Worm (Caenorhabditis elegans): ENCODE results near the gene fbxa-220.
A peak's percentile ranks its signal among the peaks of the same experiment; 100 is the strongest.

fbxa-220 gene

ce11 chrIII:11477307-11477706 lies 6.7 kb downstream of the fbxa-220 start:
- 0 out of 2 replicates have a peak, but pooled peaks have one; percentile 39 for TF ChIP-seq ceh-58 (GFP tag; IDR thresholded peaks at IDR 0.05)
- peak; percentile 62; the same call in 1 of the 2 replicates for TF ChIP-seq egrh-3 (GFP tag; IDR thresholded peaks at IDR 0.05)
- TF ChIP-seq zfh-2 (GFP tag; conservative IDR thresholded peaks at IDR 0.05) = peak; percentile 75
- TF ChIP-seq mcd-1 (GFP tag; IDR thresholded peaks at IDR 0.05) = 0 out of 2 replicates have a peak, but pooled peaks have one; percentile 15
- TF ChIP-seq ekl-4 (GFP tag; IDR thresholded peaks at IDR 0.05) = no peak

ce11 chrIII:11474674-11475306 lies 9.2 kb downstream of the fbxa-220 start:
- TF ChIP-seq egrh-3 (GFP tag; IDR thresholded peaks at IDR 0.05) (peak; percentile 49; the same call in 1 of the 2 replicates), zfh-2 (GFP tag; conservative IDR thresholded peaks at IDR 0.05) (peak; percentile 75), cebp-1 (GFP tag; IDR thresholded peaks at IDR 0.05) (no peak), cebp-1 (tag; optimal IDR thresholded peaks at IDR 0.05) (no peak)

DNA sequence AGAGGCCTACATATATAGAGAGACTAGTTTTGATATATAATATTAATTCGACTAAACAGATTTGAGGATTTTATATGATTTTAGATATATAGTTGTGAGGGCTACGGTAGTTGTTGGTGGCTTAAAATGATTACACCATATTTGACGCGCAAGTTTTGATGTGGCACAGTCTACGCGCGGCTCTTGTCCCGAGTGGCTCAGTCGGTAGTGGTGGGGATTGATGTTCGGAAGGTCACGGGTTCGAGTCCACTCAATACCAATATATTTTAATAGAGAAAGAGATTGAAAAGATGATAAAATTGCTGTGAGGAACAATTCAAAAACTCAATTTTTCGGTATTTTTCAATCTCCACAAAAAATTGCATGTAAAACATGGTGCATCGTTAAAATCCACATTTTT lies 11.1 kb downstream of the fbxa-220 start:
- TF ChIP-seq C17E4.6 (GFP tag; IDR thresholded peaks at IDR 0.05) (no peak), rpc-1 (optimal IDR thresholded peaks at IDR 0.05) (peak; percentile 29), rpc-1 (tag; optimal IDR thresholded peaks at IDR 0.05) (peak; percentile 62), B0261.1 (tag; optimal IDR thresholded peaks at IDR 0.05) (peak; percentile 48), B0035.1 (tag; optimal IDR thresholded peaks at IDR 0.05) (no peak), tbp1 (GFP tag; optimal IDR thresholded peaks at IDR 0.05) (peak; percentile 75)

- TF ChIP-seq madf-3 (GFP tag; IDR thresholded peaks at IDR 0.05) (no peak), lir-1 (GFP tag; conservative IDR thresholded peaks at IDR 0.05) (no peak), F57C9.4 (tag; optimal IDR thresholded peaks at IDR 0.05) (no peak), mcd-1 (GFP tag; IDR thresholded peaks at IDR 0.05) (0 out of 2 replicates have a peak, but pooled peaks have one; percentile 20), attf-6 (GFP tag; IDR thresholded peaks at IDR 0.05) (no peak), hmg-1.2 (GFP tag; IDR thresholded peaks at IDR 0.05) (0 out of 2 replicates have a peak, but pooled peaks have one; percentile 22), dpff-1 (tag; optimal IDR thresholded peaks at IDR 0.05) (no peak), tlf-1 (GFP tag; optimal IDR thresholded peaks at IDR 0.05) (no peak)
These were observed 12.7 kb downstream of the fbxa-220 start for ce11 chrIII:11471336-11471735.

ce11 chrIII:11470311-11470858 lies 13.6 kb downstream of the fbxa-220 start, which contains the start of gene bed-2:
bed-2 (minus strand) TSS chrIII:11470808.
- TF ChIP-seq ztf-22 (GFP tag; optimal IDR thresholded peaks at IDR 0.05) (no peak), attf-6 (GFP tag; IDR thresholded peaks at IDR 0.05) (no peak), K12H6.12 (tag; optimal IDR thresholded peaks at IDR 0.05) (no peak), zim-3 (tag; optimal IDR thresholded peaks at IDR 0.05) (no peak), nfyb-1 (GFP tag; IDR thresholded peaks at IDR 0.05) (peak; percentile 86)

DNA sequence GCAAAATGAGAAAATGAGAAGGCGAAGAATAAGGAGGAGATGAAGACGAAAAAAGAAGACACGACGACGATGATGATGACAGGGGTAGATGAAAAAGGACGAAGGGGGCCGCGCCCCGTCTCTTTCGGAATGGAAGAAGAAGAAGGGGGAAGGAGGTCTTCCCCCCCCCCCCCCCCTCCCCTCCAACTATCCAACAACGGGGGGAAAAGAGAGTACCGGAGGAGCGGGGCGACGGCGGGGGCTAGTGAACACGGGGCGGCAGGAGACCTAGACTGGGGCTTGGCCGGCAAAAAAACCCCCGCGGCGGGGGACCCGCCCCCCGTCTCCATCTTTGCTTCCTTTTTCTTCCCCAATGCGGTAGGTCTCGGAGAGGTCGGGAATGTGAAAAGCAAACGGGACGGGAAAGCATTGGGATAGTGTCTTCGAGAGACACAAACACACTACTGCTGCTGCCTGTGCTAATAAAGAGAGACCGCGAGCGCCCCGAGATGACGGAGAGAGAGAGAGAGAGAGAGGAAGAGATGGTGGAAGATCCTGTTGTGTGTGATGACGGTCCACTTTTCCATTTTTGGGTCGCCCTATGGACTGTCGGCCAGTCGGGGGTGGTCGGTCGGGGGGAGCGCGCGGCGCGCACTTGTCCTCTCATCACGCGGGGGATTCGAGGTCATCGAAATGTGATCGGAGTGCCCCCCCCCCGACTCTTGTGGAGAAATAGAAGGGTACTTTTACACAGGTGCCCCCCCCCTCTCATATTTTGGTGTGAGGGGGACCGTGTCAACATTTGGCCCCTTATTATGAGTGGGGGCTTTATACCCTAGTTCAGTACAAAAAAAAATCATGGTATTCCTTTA lies 16.1 kb downstream of the fbxa-220 start:
- peak; percentile 18; the same call in 1 of the 2 replicates for TF ChIP-seq hmg-1.2 (GFP tag; IDR thresholded peaks at IDR 0.05)
- peak; percentile 18; the same call in 1 of the 2 replicates for TF ChIP-seq dox-1 (GFP tag; IDR thresholded peaks at IDR 0.05)
- TF ChIP-seq zfh-2 (GFP tag; conservative IDR thresholded peaks at IDR 0.05) = peak; percentile 97
- no peak for TF ChIP-seq egl-44 (GFP tag; IDR thresholded peaks at IDR 0.05)
- peak; percentile 99 for TF ChIP-seq egrh-3 (GFP tag; IDR thresholded peaks at IDR 0.05)
- TF ChIP-seq nfyb-1 (GFP tag; IDR thresholded peaks at IDR 0.05) = no peak
- TF ChIP-seq cebp-1 (GFP tag; IDR thresholded peaks at IDR 0.05) = no peak
- TF ChIP-seq cebp-1 (tag; optimal IDR thresholded peaks at IDR 0.05) = peak; percentile 32
- 0 out of 2 replicates have a peak, but pooled peaks have one; percentile 19 for TF ChIP-seq cebp-2 (GFP tag; IDR thresholded peaks at IDR 0.05)
- no peak for TF ChIP-seq pha-4 (tag; optimal IDR thresholded peaks at IDR 0.05)
- TF ChIP-seq F52B5.7 (tag; optimal IDR thresholded peaks at IDR 0.05) = no peak
- peak; percentile 65 for TF ChIP-seq mcd-1 (GFP tag; IDR thresholded peaks at IDR 0.05)
- no peak for TF ChIP-seq F37B4.10 (GFP tag; IDR thresholded peaks at IDR 0.05)
